Worm (Caenorhabditis elegans): Measurements from ENCODE around the gene F38A1.15.
A peak's percentile ranks its signal among the peaks of the same experiment; 100 is the strongest.

The F38A1.15 gene

ce11 chrIV:1243295-1243694 lies at the start of gene F38A1.15:
TSS of gene F38A1.15 (minus strand) at chrIV:1243395.
- no peak for TF ChIP-seq zag-1 (tag; optimal IDR thresholded peaks at IDR 0.05)
- no peak for TF ChIP-seq elt-2 (tag; optimal IDR thresholded peaks at IDR 0.05)
- no peak for TF ChIP-seq lsy-12 (tag; optimal IDR thresholded peaks at IDR 0.05)
- no peak for TF ChIP-seq fos-1 (tag; optimal IDR thresholded peaks at IDR 0.05)
- TF ChIP-seq nfya-1 (tag; optimal IDR thresholded peaks at IDR 0.05; ENCODE audit: insufficient read depth): no peak
- TF ChIP-seq elt-1 (tag; optimal IDR thresholded peaks at IDR 0.05): no peak
- TF ChIP-seq unc-39 (tag; optimal IDR thresholded peaks at IDR 0.05): no peak
- no peak for TF ChIP-seq nhr-237 (tag; optimal IDR thresholded peaks at IDR 0.05)
- TF ChIP-seq tbx-2 (tag; optimal IDR thresholded peaks at IDR 0.05): no peak
- TF ChIP-seq lin-39 (tag; optimal IDR thresholded peaks at IDR 0.05): no peak
- no peak for TF ChIP-seq nhr-76 (tag; optimal IDR thresholded peaks at IDR 0.05)
- no peak for TF ChIP-seq ZK546.5 (tag; optimal IDR thresholded peaks at IDR 0.05)
- TF ChIP-seq ztf-4 (tag; optimal IDR thresholded peaks at IDR 0.05): no peak
- TF ChIP-seq snpc-4 (tag; optimal IDR thresholded peaks at IDR 0.05): no peak
- no peak for TF ChIP-seq fkh-2 (tag; optimal IDR thresholded peaks at IDR 0.05)
- TF ChIP-seq daf-12 (tag; optimal IDR thresholded peaks at IDR 0.05): no peak
- TF ChIP-seq mdl-1 (tag; optimal IDR thresholded peaks at IDR 0.05): no peak
- no peak for TF ChIP-seq egl-27 (tag; optimal IDR thresholded peaks at IDR 0.05)

- TF ChIP-seq ZK546.5 (tag; optimal IDR thresholded peaks at IDR 0.05): no peak
Measured at ce11 chrIV:1289327-1289726, 46.1 kb upstream of the F38A1.15 start, which contains the start of gene plst-1. TSS of gene plst-1 (plus strand) at chrIV:1289627.

ce11 chrIV:1286549-1286948 lies 43.4 kb upstream of the F38A1.15 start:
- TF ChIP-seq nhr-25 (tag; optimal IDR thresholded peaks at IDR 0.05) (no peak), hmg-11 (tag; optimal IDR thresholded peaks at IDR 0.05) (peak; percentile 47)

- TF ChIP-seq lin-39 (tag; optimal IDR thresholded peaks at IDR 0.05) (no peak), lsy-12 (tag; optimal IDR thresholded peaks at IDR 0.05) (no peak), daf-12 (tag; optimal IDR thresholded peaks at IDR 0.05) (no peak), tbx-2 (tag; optimal IDR thresholded peaks at IDR 0.05) (no peak), pqm-1 (tag; optimal IDR thresholded peaks at IDR 0.05) (peak; percentile 26), pha-4 (tag; optimal IDR thresholded peaks at IDR 0.05) (peak; percentile 63), elt-2 (tag; optimal IDR thresholded peaks at IDR 0.05) (peak; percentile 29), lin-15B (tag; optimal IDR thresholded peaks at IDR 0.05) (no peak)
Measured at ce11 chrIV:1284877-1285276, 41.7 kb upstream of the F38A1.15 start.

ce11 chrIV:1278945-1279344 lies 35.8 kb upstream of the F38A1.15 start:
- no peak for TF ChIP-seq ztf-11 (tag; optimal IDR thresholded peaks at IDR 0.05)
- peak; percentile 9 for TF ChIP-seq lin-15B (tag; optimal IDR thresholded peaks at IDR 0.05)
- no peak for TF ChIP-seq fkh-10 (GFP tag; optimal IDR thresholded peaks at IDR 0.05)
- no peak for TF ChIP-seq mml-1 (tag; optimal IDR thresholded peaks at IDR 0.05)
- no peak for TF ChIP-seq ama-1 (optimal IDR thresholded peaks at IDR 0.05)
- TF ChIP-seq egl-5 (tag; optimal IDR thresholded peaks at IDR 0.05): peak; percentile 78
- TF ChIP-seq lin-39 (tag; optimal IDR thresholded peaks at IDR 0.05): peak; percentile 85

ce11 chrIV:1277067-1277466 lies 33.9 kb upstream of the F38A1.15 start:
- TF ChIP-seq elt-2 (tag; optimal IDR thresholded peaks at IDR 0.05): no peak
- TF ChIP-seq ceh-28 (tag; optimal IDR thresholded peaks at IDR 0.05): no peak
- no peak for TF ChIP-seq lin-39 (tag; optimal IDR thresholded peaks at IDR 0.05)
- no peak for TF ChIP-seq lin-15B (tag; optimal IDR thresholded peaks at IDR 0.05)
- no peak for TF ChIP-seq nhr-43 (tag; optimal IDR thresholded peaks at IDR 0.05; ENCODE audit: poor library complexity, severe bottlenecking)
- TF ChIP-seq snpc-4 (tag; optimal IDR thresholded peaks at IDR 0.05): no peak
- TF ChIP-seq mdl-1 (tag; optimal IDR thresholded peaks at IDR 0.05): no peak
- no peak for TF ChIP-seq aly-2 (tag; optimal IDR thresholded peaks at IDR 0.05)
- TF ChIP-seq nhr-76 (tag; optimal IDR thresholded peaks at IDR 0.05): no peak
- TF ChIP-seq hmg-11 (tag; optimal IDR thresholded peaks at IDR 0.05): no peak
- TF ChIP-seq pha-4 (tag; optimal IDR thresholded peaks at IDR 0.05): no peak
- no peak for TF ChIP-seq fkh-2 (tag; optimal IDR thresholded peaks at IDR 0.05)
- no peak for TF ChIP-seq egl-5 (tag; optimal IDR thresholded peaks at IDR 0.05)
- TF ChIP-seq nhr-25 (tag; optimal IDR thresholded peaks at IDR 0.05): no peak
- TF ChIP-seq ZK546.5 (tag; optimal IDR thresholded peaks at IDR 0.05): no peak
- no peak for TF ChIP-seq unc-39 (tag; optimal IDR thresholded peaks at IDR 0.05)
- no peak for TF ChIP-seq ztf-11 (tag; optimal IDR thresholded peaks at IDR 0.05)
